Worm (Caenorhabditis elegans): ENCODE data around the gene asp-14.

- TF ChIP-seq tbx-2 (tag; optimal IDR thresholded peaks at IDR 0.05) (no peak), C16A3.4 (tag; optimal IDR thresholded peaks at IDR 0.05) (no peak), Y116A8C.19 (tag; optimal IDR thresholded peaks at IDR 0.05; ENCODE audit: borderline replicate concordance) (no peak), mdl-1 (tag; optimal IDR thresholded peaks at IDR 0.05) (no peak), ama-1 (optimal IDR thresholded peaks at IDR 0.05) (no peak), sup-37 (GFP tag; optimal IDR thresholded peaks at IDR 0.05) (no peak), zag-1 (tag; optimal IDR thresholded peaks at IDR 0.05) (no peak), snpc-4 (tag; optimal IDR thresholded peaks at IDR 0.05) (no peak), unc-30 (tag; optimal IDR thresholded peaks at IDR 0.05) (no peak), unc-98 (GFP tag; IDR thresholded peaks at IDR 0.05) (no peak), nhr-237 (tag; optimal IDR thresholded peaks at IDR 0.05) (no peak), fos-1 (tag; optimal IDR thresholded peaks at IDR 0.05) (no peak), blmp-1 (tag; optimal IDR thresholded peaks at IDR 0.05) (no peak), rnt-1 (tag; optimal IDR thresholded peaks at IDR 0.05) (no peak)
Observed at ce11 chrX:6462995-6463462, 16.6 kb upstream of the asp-14 start, which contains the start of gene C15B12.2.

Measured in whole organism, L1 larva.